Fruit fly (Drosophila melanogaster) whole organism, embryonic: ENCODE results near the gene CG32428.

Experiments used
- Asciz ChIP-seq: fragments of 200-800 bp; sonication (Bioruptor generic); optimal IDR thresholded peaks from 2 replicates; lab custom pipeline; 2017; ENCODE audit warnings: missing biosample characterization, mild to moderate bottlenecking, missing genetic modification characterization, missing genetic modification reagents
- B-H1 ChIP-seq: fragments of 200-800 bp; sonication (Bioruptor generic); IDR thresholded peaks from 3 replicates; pipeline ENCODE4 v1.3.6; 2022; ENCODE audit warnings: missing biosample characterization, missing genetic modification characterization
- Bgb ChIP-seq: fragments of 200-800 bp; sonication (Bioruptor generic); IDR thresholded peaks from 2 replicates; pipeline ENCODE4 v1.3.6; 2022; ENCODE audit warnings: missing biosample characterization, missing genetic modification characterization; ENCODE audit not compliant: partially characterized antibody
- CG10431 ChIP-seq: fragments of 200-800 bp; sonication (Bioruptor generic); optimal IDR thresholded peaks from 3 replicates; lab custom pipeline; 2018; ENCODE audit warnings: missing biosample characterization, mild to moderate bottlenecking, missing genetic modification characterization
- CG11085 ChIP-seq: fragments of 200-800 bp; sonication (Bioruptor generic); IDR thresholded peaks from 2 replicates; pipeline ENCODE4 v1.3.6; 2022; ENCODE audit warnings: missing biosample characterization, missing genetic modification characterization
- CG11093 ChIP-seq: fragments of 200-800 bp; sonication (Bioruptor generic); IDR thresholded peaks from 3 replicates; pipeline ENCODE4 v1.3.6; 2022; ENCODE audit warnings: missing biosample characterization, missing genetic modification characterization
- CG11560 ChIP-seq: fragments of 200-800 bp; sonication (Bioruptor generic); IDR thresholded peaks from 3 replicates; pipeline ENCODE4 v1.3.6; 2022; ENCODE audit warnings: missing biosample characterization, missing genetic modification characterization
- CG11695 ChIP-seq: fragments of 200-800 bp; sonication (Bioruptor generic); IDR thresholded peaks from 3 replicates; pipeline ENCODE4 v1.3.6; 2022; ENCODE audit warnings: missing biosample characterization, missing genetic modification characterization
- CG12299 ChIP-seq: fragments of 200-800 bp; sonication (Bioruptor generic); optimal IDR thresholded peaks from 2 replicates; lab custom pipeline; 2018; ENCODE audit warnings: missing biosample characterization, mild to moderate bottlenecking, missing genetic modification characterization
- CG14667 ChIP-seq: fragments of 200-800 bp; sonication (Bioruptor generic); IDR thresholded peaks from 2 replicates; pipeline ENCODE4 v1.3.6; 2022; ENCODE audit warnings: missing biosample characterization, missing genetic modification characterization
- CG18011 ChIP-seq: fragments of 200-800 bp; sonication (Bioruptor generic); optimal IDR thresholded peaks from 2 replicates; lab custom pipeline; 2017; ENCODE audit warnings: missing biosample characterization, missing genetic modification characterization, mild to moderate bottlenecking, moderate library complexity, missing genotype
- CG2120 ChIP-seq: fragments of 200-800 bp; sonication (Bioruptor generic); optimal IDR thresholded peaks from 3 replicates; lab custom pipeline; 2016; ENCODE audit warnings: missing biosample characterization, missing genetic modification characterization
- CG3163 ChIP-seq: fragments of 200-800 bp; sonication (Bioruptor generic); optimal IDR thresholded peaks from 3 replicates; lab custom pipeline; 2016; ENCODE audit warnings: missing biosample characterization, missing genetic modification characterization
- CG4360 ChIP-seq: fragments of 200-800 bp; sonication (Bioruptor generic); IDR thresholded peaks from 2 replicates; pipeline ENCODE4 v1.3.6; 2022; ENCODE audit warnings: missing biosample characterization, missing genetic modification characterization
- CG4730 ChIP-seq: fragments of 200-800 bp; sonication (Bioruptor generic); IDR thresholded peaks from 2 replicates; pipeline ENCODE4 v1.3.6; 2022; ENCODE audit warnings: missing biosample characterization, missing genetic modification characterization
- CG6765 ChIP-seq: fragments of 200-800 bp; sonication (Bioruptor generic); optimal IDR thresholded peaks from 3 replicates; lab custom pipeline; 2017; ENCODE audit warnings: missing biosample characterization, mild to moderate bottlenecking, missing genetic modification characterization
- CG9876 ChIP-seq: fragments of 200-800 bp; sonication (Bioruptor generic); optimal IDR thresholded peaks from 2 replicates; lab custom pipeline; 2016; ENCODE audit warnings: missing biosample characterization, missing genetic modification characterization
- CG9932 ChIP-seq: fragments of 200-800 bp; sonication (Bioruptor generic); IDR thresholded peaks from 2 replicates; pipeline ENCODE4 v1.3.6; 2022; ENCODE audit warnings: missing biosample characterization, missing genetic modification characterization
- Fer1 ChIP-seq: fragments of 200-800 bp; sonication (Bioruptor generic); optimal IDR thresholded peaks from 2 replicates; lab custom pipeline; 2017; ENCODE audit warnings: missing biosample characterization, mild to moderate bottlenecking, missing genetic modification characterization
- H2.0 ChIP-seq: fragments of 200-800 bp; sonication (Bioruptor generic); IDR thresholded peaks from 2 replicates; pipeline ENCODE4 v1.3.6; 2022; ENCODE audit warnings: missing biosample characterization, missing genetic modification characterization
- Hsf ChIP-seq: fragments of 200-800 bp; sonication (Bioruptor generic); optimal IDR thresholded peaks from 3 replicates; lab custom pipeline; 2016; ENCODE audit warnings: missing biosample characterization, missing genetic modification characterization
- Kr ChIP-seq: fragments of 200-800 bp; sonication (Bioruptor generic); optimal IDR thresholded peaks from 2 replicates; lab custom pipeline; 2017; ENCODE audit warnings: missing biosample characterization, mild to moderate bottlenecking, missing genetic modification characterization
- NC2β ChIP-seq: fragments of 200-800 bp; sonication (Bioruptor generic); optimal IDR thresholded peaks from 2 replicates; lab custom pipeline; 2016; ENCODE audit warnings: missing biosample characterization, missing genetic modification characterization
- NFAT ChIP-seq: fragments of 200-800 bp; sonication (Bioruptor generic); IDR thresholded peaks from 2 replicates; pipeline ENCODE4 v1.3.6; 2022; ENCODE audit warnings: missing biosample characterization, missing genetic modification characterization
- Nf-YB ChIP-seq: fragments of 200-800 bp; sonication (Bioruptor generic); optimal IDR thresholded peaks from 3 replicates; lab custom pipeline; 2019; ENCODE audit warnings: missing biosample characterization, mild to moderate bottlenecking, missing genetic modification characterization, moderate library complexity
- PHDP ChIP-seq: fragments of 200-800 bp; sonication (Bioruptor generic); optimal IDR thresholded peaks from 3 replicates; lab custom pipeline; 2018; ENCODE audit warnings: missing biosample characterization, mild to moderate bottlenecking, missing genetic modification characterization, moderate library complexity
- Side ChIP-seq: fragments of 200-800 bp; sonication (Bioruptor generic); optimal IDR thresholded peaks from 2 replicates; lab custom pipeline; 2016; ENCODE audit warnings: missing biosample characterization, missing genetic modification characterization
- Usf ChIP-seq: fragments of 200-800 bp; sonication (Bioruptor generic); optimal IDR thresholded peaks from 2 replicates; lab custom pipeline; 2017; ENCODE audit warnings: missing genotype, missing biosample characterization, missing genetic modification characterization
- Vsx1 ChIP-seq: fragments of 200-800 bp; sonication (Bioruptor generic); optimal IDR thresholded peaks from 2 replicates; lab custom pipeline; 2017; ENCODE audit warnings: missing biosample characterization, mild to moderate bottlenecking, missing genetic modification characterization, missing genetic modification reagents
- ac ChIP-seq: fragments of 200-800 bp; sonication (Bioruptor generic); optimal IDR thresholded peaks from 3 replicates; lab custom pipeline; 2017; ENCODE audit warnings: missing biosample characterization, mild to moderate bottlenecking, missing genetic modification characterization
- esg ChIP-seq: fragments of 200-800 bp; sonication (Bioruptor generic); conservative IDR thresholded peaks from 2 replicates; pipeline ENCODE4 v1.3.6; 2022; ENCODE audit warnings: missing biosample characterization, missing genetic modification characterization
- fd3F ChIP-seq: fragments of 200-800 bp; sonication (Bioruptor generic); optimal IDR thresholded peaks from 2 replicates; lab custom pipeline; 2018; ENCODE audit warnings: missing biosample characterization, mild to moderate bottlenecking, missing genetic modification characterization, moderate library complexity
- gro ChIP-seq: fragments of 200-800 bp; sonication (Bioruptor generic); optimal IDR thresholded peaks from 2 replicates; lab custom pipeline; 2016; ENCODE audit warnings: missing biosample characterization, missing genetic modification characterization
- hkb ChIP-seq, 2 experiments: fragments of 200-800 bp in 1 of 2; fragments of >200 bp in 1 of 2; sonication (Bioruptor generic) in 1 of 2; IDR thresholded peaks in 1 of 2; optimal IDR thresholded peaks in 1 of 2; 2 replicates each; pipeline versions ENCODE4 v1.3.6 to Lab custom; 2017 to 2022; ENCODE audit warnings: missing biosample characterization in 1 of 2, missing genetic modification characterization in 1 of 2
- hth ChIP-seq: fragments of >200 bp; optimal IDR thresholded peaks from 2 replicates; lab custom pipeline; 2017; ENCODE audit warnings: inconsistent platforms
- lola ChIP-seq, 3 experiments: fragments of >200 bp in 2 of 3; fragments of 200-800 bp in 1 of 3; sonication (Bioruptor generic) in 1 of 3; optimal IDR thresholded peaks; 2 replicates each; lab custom pipeline; 2017 to 2019; ENCODE audit warnings: missing biosample characterization in 3 of 3, missing genetic modification characterization in 3 of 3, mild to moderate bottlenecking in 1 of 3, moderate library complexity in 1 of 3
- onecut ChIP-seq: fragments of 200-800 bp; sonication (Bioruptor generic); IDR thresholded peaks from 2 replicates; pipeline ENCODE4 v1.3.6; 2022; ENCODE audit warnings: missing biosample characterization, missing genetic modification characterization
- pum ChIP-seq: fragments of 200-800 bp; sonication (Bioruptor generic); optimal IDR thresholded peaks from 2 replicates; lab custom pipeline; 2016; ENCODE audit warnings: missing biosample characterization, missing genetic modification characterization
- ranshi ChIP-seq: fragments of 200-800 bp; sonication (Bioruptor generic); IDR thresholded peaks from 2 replicates; pipeline ENCODE4 v1.3.6; 2022; ENCODE audit warnings: missing biosample characterization, missing genetic modification characterization
- ro ChIP-seq: fragments of 200-800 bp; sonication (Bioruptor generic); IDR thresholded peaks from 2 replicates; pipeline ENCODE4 v1.3.6; 2022; ENCODE audit warnings: missing biosample characterization, missing genetic modification characterization
- schlank ChIP-seq: fragments of 200-800 bp; sonication (Bioruptor generic); optimal IDR thresholded peaks from 2 replicates; lab custom pipeline; 2018; ENCODE audit warnings: missing biosample characterization, mild to moderate bottlenecking, missing genetic modification characterization
- sd ChIP-seq: fragments of 200-800 bp; sonication (Bioruptor generic); optimal IDR thresholded peaks from 3 replicates; lab custom pipeline; 2018; ENCODE audit warnings: missing biosample characterization, mild to moderate bottlenecking, missing genetic modification characterization, moderate library complexity
- sisA ChIP-seq: fragments of 200-800 bp; sonication (Bioruptor generic); IDR thresholded peaks from 2 replicates; pipeline ENCODE4 v1.3.6; 2022; ENCODE audit warnings: missing biosample characterization, missing genetic modification characterization
- so ChIP-seq: fragments of 200-800 bp; sonication (Bioruptor generic); IDR thresholded peaks from 3 replicates; pipeline ENCODE4 v1.3.6; 2022; ENCODE audit warnings: missing biosample characterization, missing genetic modification characterization
- ssp ChIP-seq: fragments of 200-800 bp; sonication (Bioruptor generic); IDR thresholded peaks from 2 replicates; pipeline ENCODE4 v1.3.6; 2022; ENCODE audit warnings: missing biosample characterization, missing genetic modification characterization
- tna ChIP-seq: fragments of 200-800 bp; sonication (Bioruptor generic); IDR thresholded peaks from 2 replicates; pipeline ENCODE4 v1.3.6; 2022; ENCODE audit warnings: missing biosample characterization, missing genetic modification characterization; ENCODE audit not compliant: partially characterized antibody
- tx ChIP-seq: fragments of 200-800 bp; sonication (Bioruptor generic); optimal IDR thresholded peaks from 2 replicates; lab custom pipeline; 2016; ENCODE audit warnings: missing biosample characterization, missing genetic modification characterization
- vfl ChIP-seq: fragments of 200-800 bp; sonication (Bioruptor generic); optimal IDR thresholded peaks from 2 replicates; lab custom pipeline; 2016; ENCODE audit warnings: missing biosample characterization, missing genetic modification characterization
- zfh2 ChIP-seq: fragments of 200-800 bp; sonication (Bioruptor generic); optimal IDR thresholded peaks from 2 replicates; lab custom pipeline; 2016; ENCODE audit warnings: missing biosample characterization, missing genetic modification characterization

Gene CG32428

DNA sequence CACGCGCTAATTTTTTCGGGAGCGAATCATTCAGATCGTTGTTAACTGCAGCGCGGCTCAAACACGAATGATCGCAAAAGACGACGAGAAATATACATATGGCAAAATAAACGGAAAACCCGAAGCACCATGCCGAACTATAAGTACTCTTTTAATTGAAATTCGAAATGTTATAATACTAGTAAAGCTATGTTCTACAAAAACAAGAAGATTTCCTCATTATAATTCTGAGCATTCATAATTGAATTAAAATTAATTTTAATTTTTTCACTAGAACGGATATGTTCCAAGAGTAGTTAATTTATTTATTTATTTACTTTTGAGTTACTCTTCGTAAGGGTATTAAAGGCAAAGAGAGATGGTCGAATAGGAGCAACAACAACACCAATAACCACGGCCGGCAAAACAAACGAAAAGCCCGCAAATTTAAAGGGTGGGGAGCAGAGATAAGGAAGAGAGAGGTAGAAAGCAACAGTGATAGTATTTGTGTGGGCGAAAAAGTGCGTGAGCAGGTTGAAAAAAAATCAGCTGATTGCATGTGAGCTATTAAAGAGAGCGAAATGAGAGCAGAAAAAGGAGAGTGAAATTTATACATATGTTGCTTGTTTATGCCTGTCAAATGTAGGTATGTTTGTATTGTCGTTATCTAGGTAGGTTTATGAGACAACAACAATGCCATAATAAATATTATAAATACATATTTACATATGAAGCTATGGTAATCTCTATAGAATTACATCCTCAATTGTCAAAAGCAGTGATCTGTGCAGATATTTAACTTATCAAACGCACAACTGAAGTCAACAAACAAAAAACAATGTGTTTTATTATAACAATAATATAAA lies 20.1 kb upstream of the CG32428 start (continued):
- TF ChIP-seq hkb (optimal IDR thresholded peaks at IDR 0.05; lab: Kevin White, UChicago) (no peak), hkb (GFP tag; IDR thresholded peaks at IDR 0.05; lab: Robert Waterston, UW) (peak; percentile 76), Nf-YB (peak; percentile 49), CG4730 (GFP tag; lab: Robert Waterston, UW) (peak; percentile 77; the same call in 1 of the 2 replicates), CG6765 (GFP tag; lab: Kevin White, UChicago) (peak; percentile 42), Fer1 (GFP tag; lab: Kevin White, UChicago) (peak; percentile 80), CG4360 (GFP tag; lab: Robert Waterston, UW) (peak; percentile 67), Hsf (peak; percentile 62), CG11085 (peak; percentile 58; the same call in 1 of the 2 replicates), B-H1 (GFP tag; lab: Robert Waterston, UW) (peak; percentile 73), NFAT (GFP tag; lab: Robert Waterston, UW) (no peak; the same call in 1 of the 2 replicates), H2.0 (GFP tag; lab: Robert Waterston, UW) (peak; percentile 71), CG9876 (GFP tag; lab: Kevin White, UChicago) (no peak), CG2120 (GFP tag; lab: Kevin White, UChicago) (peak; percentile 86), NC2β (no peak), tna (GFP tag; lab: Robert Waterston, UW) (no peak), CG14667 (GFP tag; lab: Robert Waterston, UW) (no peak; the same call in 1 of the 2 replicates), CG12299 (no peak), so (peak; percentile 73; the same call in 2 of the 3 replicates), CG3163 (GFP tag; lab: Kevin White, UChicago) (peak; percentile 50), CG10431 (GFP tag; lab: Kevin White, UChicago) (peak; percentile 37), ssp (GFP tag; lab: Robert Waterston, UW) (no peak; the same call in none of the 2 replicates), Bgb (GFP tag; lab: Robert Waterston, UW) (no peak), tx (no peak), onecut (GFP tag; lab: Robert Waterston, UW) (peak; percentile 43), Vsx1 (GFP tag; lab: Kevin White, UChicago) (peak; percentile 53), CG9932 (GFP tag; lab: Robert Waterston, UW) (peak; percentile 77), fd3F (peak; percentile 50), CG11695 (GFP tag; lab: Robert Waterston, UW) (peak; percentile 89), Usf (GFP tag; lab: Kevin White, UChicago) (peak; percentile 42), ro (GFP tag; lab: Robert Waterston, UW) (no peak), vfl (GFP tag; lab: Kevin White, UChicago) (peak; percentile 41), ranshi (GFP tag; lab: Robert Waterston, UW) (peak; percentile 48; the same call in 1 of the 2 replicates), esg (GFP tag; lab: Robert Waterston, UW) (peak; percentile 64), Side (GFP tag; lab: Kevin White, UChicago) (peak; percentile 8), schlank (no peak), PHDP (tag; lab: Kevin White, UChicago) (peak; percentile 85), hth (lab: Kevin White, UChicago) (no peak), CG18011 (peak; percentile 10), zfh2 (GFP tag; lab: Kevin White, UChicago) (peak; percentile 39), sisA (peak; percentile 37; the same call in 1 of the 2 replicates), gro (peak; percentile 67), CG11093 (GFP tag; lab: Robert Waterston, UW) (peak; percentile 32; the same call in 1 of the 3 replicates), lola (GFP tag; optimal IDR thresholded peaks at IDR 0.05; lab: Kevin White, UChicago) (peak in 1 of 3 experiments; percentile 20), Asciz (GFP tag; lab: Kevin White, UChicago) (peak; percentile 53), pum (no peak), ac (GFP tag; lab: Kevin White, UChicago) (no peak), sd (peak; percentile 19), Kr (GFP tag; lab: Kevin White, UChicago) (no peak), CG11560 (no peak)
